Worm (Caenorhabditis elegans) whole organism, L4 larva: Measurements from ENCODE around the gene fbxa-143.

Source experiments
- sdz-12 ChIP-seq: fragments of 200-800 bp; sonication (Bioruptor generic); optimal IDR thresholded peaks from 2 replicates; lab custom pipeline; 2018; ENCODE audit warnings: mild to moderate bottlenecking, missing genetic modification characterization, missing compliant biosample characterization
- ztf-11 ChIP-seq: fragments of 150-350 bp; optimal IDR thresholded peaks from 2 replicates; lab custom pipeline; 2014; ENCODE audit warnings: missing biosample characterization, missing genetic modification characterization

DNA sequence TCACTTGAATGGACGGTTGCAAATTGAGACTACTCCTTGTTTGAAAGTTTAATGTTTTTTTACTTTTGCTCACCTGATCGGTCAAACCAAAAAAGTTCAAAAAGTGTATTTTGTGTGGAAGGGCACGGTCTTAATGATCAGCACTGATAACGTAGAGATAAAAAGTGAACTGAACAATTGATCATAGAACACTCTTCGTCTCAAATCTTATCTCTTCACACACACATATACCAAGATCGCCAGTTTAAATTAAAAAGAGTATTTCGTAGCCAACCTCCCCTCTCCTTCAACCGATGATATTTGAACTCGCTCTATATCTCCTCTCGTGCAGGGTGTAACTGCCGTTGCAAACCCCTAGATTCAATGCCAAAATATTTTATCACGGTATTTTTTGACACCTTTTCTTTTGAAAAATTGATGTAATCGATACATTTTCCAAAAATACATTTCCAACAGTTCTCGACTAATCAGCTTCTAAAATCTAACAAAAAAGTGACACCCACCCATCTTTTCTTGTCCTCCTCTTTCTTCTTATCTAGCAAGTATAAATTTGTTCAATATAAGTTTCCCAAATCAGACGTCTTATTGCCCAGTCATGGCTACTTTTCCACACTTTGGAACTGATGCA is 27.1 kb downstream of the fbxa-143 start, which contains the start of gene cth-1:
- no peak for TF ChIP-seq ztf-11 (tag; lab: Kevin White, UChicago)
- no peak for TF ChIP-seq sdz-12 (GFP tag; lab: Kevin White, UChicago)
